Worm (Caenorhabditis elegans) whole organism, late embryonic: ENCODE data around the gene nhr-68.

ENCODE experiments used
- C08G9.2 ChIP-seq: sonication (generic microtip); optimal IDR thresholded peaks from 2 replicates; lab custom pipeline; 2016; ENCODE audit warnings: mild to moderate bottlenecking, missing genetic modification characterization, moderate library complexity, missing compliant biosample characterization
- ceh-14 ChIP-seq: sonication (generic microtip); optimal IDR thresholded peaks from 2 replicates; lab custom pipeline; 2016; ENCODE audit warnings: missing genotype, missing genetic modification characterization, missing compliant biosample characterization
- ceh-18 ChIP-seq: sonication (generic microtip); optimal IDR thresholded peaks from 2 replicates; lab custom pipeline; 2016; ENCODE audit warnings: missing genetic modification characterization, missing compliant biosample characterization
- ceh-30 ChIP-seq: fragments of 150-350 bp; optimal IDR thresholded peaks from 2 replicates; lab custom pipeline; 2014; ENCODE audit warnings: missing biosample characterization, missing genetic modification characterization
- ceh-34 ChIP-seq: sonication (generic microtip); optimal IDR thresholded peaks from 2 replicates; lab custom pipeline; 2016; ENCODE audit warnings: mild to moderate bottlenecking, missing genetic modification characterization, missing compliant biosample characterization
- ceh-45 ChIP-seq: fragments of 200-800 bp; sonication (Bioruptor generic); IDR thresholded peaks from 2 replicates; pipeline ENCODE4 v1.3.6; 2022; ENCODE audit warnings: missing genetic modification reagents, missing genetic modification characterization, missing compliant biosample characterization
- ceh-48 ChIP-seq: sonication (generic microtip); optimal IDR thresholded peaks from 2 replicates; lab custom pipeline; 2016; ENCODE audit warnings: missing genetic modification characterization, inconsistent platforms, missing compliant biosample characterization
- ceh-9 ChIP-seq: sonication (generic microtip); optimal IDR thresholded peaks from 2 replicates; lab custom pipeline; 2016; ENCODE audit warnings: mild to moderate bottlenecking, missing genetic modification characterization, inconsistent platforms, missing compliant biosample characterization
- dmd-4 ChIP-seq: sonication (generic microtip); optimal IDR thresholded peaks from 2 replicates; lab custom pipeline; 2016; ENCODE audit warnings: borderline replicate concordance, missing genetic modification characterization, missing compliant biosample characterization
- elt-2 ChIP-seq: sonication (generic microtip); optimal IDR thresholded peaks from 2 replicates; lab custom pipeline; 2016; ENCODE audit warnings: missing genetic modification reagents, missing genetic modification characterization, missing compliant biosample characterization
- elt-4 ChIP-seq: sonication (generic microtip); optimal IDR thresholded peaks from 2 replicates; lab custom pipeline; 2016; ENCODE audit warnings: missing genetic modification characterization, missing compliant biosample characterization
- fax-1 ChIP-seq: sonication (generic microtip); optimal IDR thresholded peaks from 2 replicates; lab custom pipeline; 2016; ENCODE audit warnings: missing genotype, missing genetic modification characterization, missing compliant biosample characterization
- gmeb-2 ChIP-seq: sonication (generic microtip); optimal IDR thresholded peaks from 2 replicates; lab custom pipeline; 2016; ENCODE audit warnings: missing genetic modification characterization, inconsistent platforms, missing compliant biosample characterization
- hlh-13 ChIP-seq: fragments of 200-800 bp; sonication (Bioruptor generic); optimal IDR thresholded peaks from 2 replicates; lab custom pipeline; 2018; ENCODE audit warnings: mild to moderate bottlenecking, missing genetic modification characterization, missing compliant biosample characterization
- hlh-15 ChIP-seq: sonication (generic microtip); optimal IDR thresholded peaks from 2 replicates; lab custom pipeline; 2016; ENCODE audit warnings: missing genetic modification characterization, missing compliant biosample characterization
- hlh-30 ChIP-seq: sonication (generic microtip); optimal IDR thresholded peaks from 2 replicates; lab custom pipeline; 2017; ENCODE audit warnings: antibody characterized with exemption, missing genetic modification characterization, missing compliant biosample characterization; ENCODE audit not compliant: insufficient read depth
- madf-2 ChIP-seq: sonication (generic microtip); optimal IDR thresholded peaks from 2 replicates; lab custom pipeline; 2017; ENCODE audit warnings: missing genetic modification characterization, missing compliant biosample characterization
- mec-3 ChIP-seq: sonication (generic microtip); optimal IDR thresholded peaks from 2 replicates; lab custom pipeline; 2016; ENCODE audit warnings: borderline replicate concordance, missing genetic modification characterization, missing compliant biosample characterization
- nfya-1 ChIP-seq: sonication (generic microtip); optimal IDR thresholded peaks from 2 replicates; lab custom pipeline; 2017; ENCODE audit warnings: missing genetic modification characterization, mild to moderate bottlenecking, missing compliant biosample characterization, antibody characterized with exemption, moderate library complexity
- nhr-11 ChIP-seq: fragments of 150-350 bp; optimal IDR thresholded peaks from 2 replicates; lab custom pipeline; 2014; ENCODE audit warnings: missing biosample characterization, missing genetic modification characterization
- nhr-232 ChIP-seq: sonication (generic microtip); optimal IDR thresholded peaks from 2 replicates; lab custom pipeline; 2016; ENCODE audit warnings: missing genetic modification characterization, missing compliant biosample characterization
- npax-4 ChIP-seq: sonication (generic microtip); optimal IDR thresholded peaks from 2 replicates; lab custom pipeline; 2016; ENCODE audit warnings: missing genetic modification characterization, missing compliant biosample characterization
- odd-2 ChIP-seq: sonication (generic microtip); optimal IDR thresholded peaks from 2 replicates; lab custom pipeline; 2017; ENCODE audit warnings: antibody characterized with exemption, mild to moderate bottlenecking, missing genetic modification characterization, missing compliant biosample characterization
- pat-9 ChIP-seq: fragments of 200-800 bp; sonication (Bioruptor generic); optimal IDR thresholded peaks from 2 replicates; lab custom pipeline; 2018; ENCODE audit warnings: mild to moderate bottlenecking, missing genetic modification characterization, moderate library complexity, missing compliant biosample characterization
- pha-2 ChIP-seq: sonication (generic microtip); optimal IDR thresholded peaks from 2 replicates; lab custom pipeline; 2017; ENCODE audit warnings: mild to moderate bottlenecking, missing genetic modification characterization, missing compliant biosample characterization
- sdc-2 ChIP-seq: sonication (generic microtip); optimal IDR thresholded peaks from 2 replicates; lab custom pipeline; 2016; ENCODE audit warnings: missing genotype, missing genetic modification characterization, missing compliant biosample characterization
- sox-4 ChIP-seq: sonication (generic microtip); optimal IDR thresholded peaks from 2 replicates; lab custom pipeline; 2017; ENCODE audit warnings: mild to moderate bottlenecking, missing genetic modification characterization, inconsistent platforms, missing compliant biosample characterization
- syd-9 ChIP-seq: sonication (generic microtip); optimal IDR thresholded peaks from 2 replicates; lab custom pipeline; 2016; ENCODE audit warnings: mild to moderate bottlenecking, missing genetic modification characterization, moderate library complexity, missing compliant biosample characterization
- tbx-2 ChIP-seq: sonication (generic microtip); optimal IDR thresholded peaks from 2 replicates; lab custom pipeline; 2016; ENCODE audit warnings: missing genetic modification characterization, missing compliant biosample characterization
- tbx-7 ChIP-seq: sonication (generic microtip); optimal IDR thresholded peaks from 2 replicates; lab custom pipeline; 2016; ENCODE audit warnings: missing genotype, missing genetic modification characterization, missing compliant biosample characterization
- ttx-3 ChIP-seq: sonication (generic microtip); optimal IDR thresholded peaks from 2 replicates; lab custom pipeline; 2016; ENCODE audit warnings: missing genetic modification reagents, missing genetic modification characterization, missing compliant biosample characterization
- unc-3 ChIP-seq, 2 experiments: fragments of 200-800 bp in 1 of 2; sonication (Bioruptor generic) in 1 of 2; sonication (generic microtip) in 1 of 2; conservative IDR thresholded peaks in 1 of 2; optimal IDR thresholded peaks in 1 of 2; 2 replicates each; pipeline versions ENCODE4 v1.3.6 to Lab custom; 2016 to 2022; ENCODE audit warnings: missing compliant biosample characterization in 2 of 2, missing genetic modification characterization in 2 of 2, missing genetic modification reagents in 1 of 2
- unc-55 ChIP-seq: sonication (generic microtip); optimal IDR thresholded peaks from 2 replicates; lab custom pipeline; 2017; ENCODE audit warnings: missing biosample characterization, missing genetic modification reagents, missing genetic modification characterization
- unc-86 ChIP-seq: sonication (generic microtip); optimal IDR thresholded peaks from 2 replicates; lab custom pipeline; 2016; ENCODE audit warnings: missing genetic modification characterization, missing compliant biosample characterization
- ztf-16 ChIP-seq: sonication (generic microtip); optimal IDR thresholded peaks from 2 replicates; lab custom pipeline; 2017; ENCODE audit warnings: missing genetic modification characterization, missing compliant biosample characterization

nhr-68 gene

DNA sequence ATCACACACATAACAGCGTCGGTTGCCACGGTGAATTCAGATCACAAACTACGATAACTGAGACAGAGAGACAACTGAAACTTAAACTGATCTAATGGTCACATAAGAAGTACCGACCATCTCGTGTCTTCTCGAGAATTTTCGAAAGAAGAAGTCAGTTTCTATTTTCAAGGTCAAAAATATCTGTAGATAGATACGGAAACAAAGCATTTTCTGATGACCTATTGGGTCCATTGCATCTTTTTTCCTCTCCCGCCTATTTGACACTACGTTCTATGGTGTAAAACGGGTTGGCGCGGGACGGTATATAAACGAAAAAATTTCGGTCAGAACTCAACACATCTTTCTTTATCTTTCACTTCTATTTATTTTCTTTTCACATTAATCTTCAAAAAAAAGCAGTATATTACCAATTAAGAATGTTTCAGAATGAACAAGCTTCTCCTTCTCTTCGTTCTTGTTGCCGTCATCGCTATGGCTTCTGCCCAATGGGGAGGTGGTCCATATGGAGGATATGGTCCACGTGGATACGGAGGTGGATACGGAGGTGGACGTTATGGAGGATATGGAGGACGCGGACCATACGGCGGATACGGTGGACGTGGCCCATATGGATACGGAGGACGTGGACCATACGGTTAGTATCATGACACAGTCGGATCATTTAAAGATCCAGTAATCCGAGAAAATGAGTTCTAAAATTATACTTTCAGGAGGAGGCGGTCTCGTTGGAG lies 42.9 kb downstream of the nhr-68 start, which contains the start of gene nlp-24:
TSS of gene nlp-24 (plus strand) at position 429 of the 734 bp plus-strand sequence.
- TF ChIP-seq odd-2 (tag; lab: Kevin White, UChicago) (no peak), unc-3 (GFP tag; conservative IDR thresholded peaks at IDR 0.05; lab: Robert Waterston, UW) (no peak), unc-3 (tag; optimal IDR thresholded peaks at IDR 0.05; lab: Kevin White, UChicago) (no peak), fax-1 (no peak), unc-86 (tag; lab: Kevin White, UChicago) (no peak), ztf-16 (tag; lab: Kevin White, UChicago) (no peak), syd-9 (tag; lab: Kevin White, UChicago) (no peak), tbx-2 (tag; lab: Kevin White, UChicago) (no peak), mec-3 (tag; lab: Kevin White, UChicago) (no peak), elt-2 (tag; lab: Kevin White, UChicago) (no peak), hlh-13 (GFP tag; lab: Kevin White, UChicago) (no peak), hlh-30 (tag; lab: Kevin White, UChicago) (no peak), tbx-7 (no peak), pat-9 (tag; lab: Kevin White, UChicago) (no peak), sdc-2 (tag; lab: Kevin White, UChicago) (no peak), ceh-30 (tag; lab: Kevin White, UChicago) (no peak), ttx-3 (tag; lab: Kevin White, UChicago) (no peak)
- TF ChIP-seq, all 69 proteins: peak for 0

DNA sequence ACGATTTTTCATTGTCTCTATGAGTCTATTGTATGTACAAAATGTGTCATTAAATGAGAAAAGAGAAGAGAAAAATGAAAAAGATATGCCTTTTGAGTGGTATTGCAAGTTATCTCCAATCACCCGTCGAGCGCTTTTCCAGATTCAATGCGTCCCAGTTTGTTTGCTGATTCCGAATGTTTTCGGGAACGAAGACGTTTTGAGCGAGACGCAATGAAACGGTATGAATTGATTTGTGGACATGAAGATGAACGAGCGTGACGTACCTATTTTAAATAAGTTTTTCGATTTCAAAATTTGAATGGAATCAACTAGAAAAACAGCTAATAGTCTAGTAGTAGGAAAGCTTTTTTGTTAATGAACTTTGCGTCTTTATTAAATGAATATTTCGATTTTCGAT lies 43.6 kb downstream of the nhr-68 start:
- TF ChIP-seq ceh-9 (tag; lab: Kevin White, UChicago) (no peak), nfya-1 (tag; lab: Kevin White, UChicago) (no peak), sox-4 (tag; lab: Kevin White, UChicago) (no peak), odd-2 (tag; lab: Kevin White, UChicago) (no peak), nhr-11 (tag; lab: Kevin White, UChicago) (no peak), syd-9 (tag; lab: Kevin White, UChicago) (no peak), dmd-4 (tag; lab: Kevin White, UChicago) (no peak), ceh-18 (tag; lab: Kevin White, UChicago) (no peak), unc-55 (no peak), C08G9.2 (no peak), nhr-232 (no peak), gmeb-2 (tag; lab: Kevin White, UChicago) (no peak), ceh-14 (tag; lab: Kevin White, UChicago) (no peak), madf-2 (tag; lab: Kevin White, UChicago) (no peak), ceh-34 (tag; lab: Kevin White, UChicago) (no peak), elt-4 (tag; lab: Kevin White, UChicago) (no peak), hlh-15 (no peak), npax-4 (tag; lab: Kevin White, UChicago) (no peak), pha-2 (tag; lab: Kevin White, UChicago) (no peak), ceh-48 (tag; lab: Kevin White, UChicago) (no peak)

DNA sequence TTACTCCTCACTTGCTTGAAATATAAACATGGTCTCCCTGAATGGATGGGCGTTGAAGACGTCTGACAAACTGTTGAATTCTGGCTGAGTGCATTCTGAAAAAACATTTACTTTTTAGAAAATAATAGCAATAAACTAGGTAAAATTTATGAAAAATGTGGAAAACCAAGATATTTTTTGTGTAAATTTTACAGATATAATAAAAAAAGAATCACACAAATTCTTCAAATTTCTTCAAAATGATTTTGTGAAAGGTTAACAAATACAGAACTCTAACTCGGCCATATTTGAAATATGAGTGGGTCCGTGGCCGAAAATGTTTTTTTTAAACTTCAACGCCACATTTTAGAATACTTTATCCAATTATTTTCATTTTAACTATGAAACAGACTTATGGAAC lies 44.9 kb downstream of the nhr-68 start, which contains the start of gene glb-15:
TSS of gene glb-15 (minus strand) at position 101 of the 400 bp plus-strand sequence.
- TF ChIP-seq nhr-232 (no peak), hlh-30 (tag; lab: Kevin White, UChicago) (no peak), ceh-45 (no peak), syd-9 (tag; lab: Kevin White, UChicago) (no peak), madf-2 (tag; lab: Kevin White, UChicago) (no peak), C08G9.2 (no peak), unc-86 (tag; lab: Kevin White, UChicago) (no peak)
